Fruit fly (Drosophila melanogaster) whole organism, embryonic: ENCODE results near the gene Ada2a.

Source experiments
- BtbVII ChIP-seq: fragments of 200-800 bp; sonication (Bioruptor generic); optimal IDR thresholded peaks from 3 replicates; lab custom pipeline; 2017; ENCODE audit warnings: missing biosample characterization, mild to moderate bottlenecking, missing genetic modification characterization
- C15 ChIP-seq: fragments of 200-800 bp; sonication (Bioruptor generic); IDR thresholded peaks from 3 replicates; pipeline ENCODE4 v1.3.6; 2022; ENCODE audit warnings: missing biosample characterization, missing genetic modification characterization
- CG10147 ChIP-seq: fragments of 200-800 bp; sonication (Bioruptor generic); optimal IDR thresholded peaks from 2 replicates; lab custom pipeline; 2019; ENCODE audit warnings: missing biosample characterization, mild to moderate bottlenecking, missing genetic modification characterization, moderate library complexity
- CG10366 ChIP-seq: fragments of 200-800 bp; sonication (Bioruptor generic); IDR thresholded peaks from 2 replicates; pipeline ENCODE4 v1.3.6; 2022; ENCODE audit warnings: missing biosample characterization, missing genetic modification characterization
- CG11093 ChIP-seq: fragments of 200-800 bp; sonication (Bioruptor generic); IDR thresholded peaks from 3 replicates; pipeline ENCODE4 v1.3.6; 2022; ENCODE audit warnings: missing biosample characterization, missing genetic modification characterization
- CG12391 ChIP-seq: fragments of 200-800 bp; sonication (Bioruptor generic); optimal IDR thresholded peaks from 3 replicates; lab custom pipeline; 2018; ENCODE audit warnings: missing biosample characterization, mild to moderate bottlenecking, missing genetic modification characterization, moderate library complexity
- CG14014 ChIP-seq: fragments of 200-800 bp; sonication (Bioruptor generic); IDR thresholded peaks from 2 replicates; pipeline ENCODE4 v1.3.6; 2022; ENCODE audit warnings: missing biosample characterization, missing genetic modification characterization
- CG14050 ChIP-seq: fragments of 200-800 bp; sonication (Bioruptor generic); IDR thresholded peaks from 3 replicates; pipeline ENCODE4 v1.3.6; 2022; ENCODE audit warnings: missing biosample characterization, missing genetic modification characterization
- CG15696 ChIP-seq: fragments of 200-800 bp; sonication (Bioruptor generic); optimal IDR thresholded peaks from 2 replicates; lab custom pipeline; 2019; ENCODE audit warnings: missing biosample characterization, mild to moderate bottlenecking, missing genetic modification characterization, moderate library complexity
- CG17912 ChIP-seq: fragments of 200-800 bp; sonication (Bioruptor generic); optimal IDR thresholded peaks from 2 replicates; lab custom pipeline; 2018; ENCODE audit warnings: missing biosample characterization, mild to moderate bottlenecking, missing genetic modification characterization
- CG18599 ChIP-seq: fragments of 200-800 bp; sonication (Bioruptor generic); optimal IDR thresholded peaks from 3 replicates; lab custom pipeline; 2017; ENCODE audit warnings: missing biosample characterization, missing genetic modification characterization, mild to moderate bottlenecking, moderate library complexity, missing genetic modification reagents
- CG2889 ChIP-seq: fragments of 200-800 bp; sonication (Bioruptor generic); IDR thresholded peaks from 3 replicates; pipeline ENCODE4 v1.3.6; 2022; ENCODE audit warnings: missing biosample characterization, missing genetic modification characterization
- CG31388 ChIP-seq: fragments of 200-800 bp; sonication (Bioruptor generic); optimal IDR thresholded peaks from 2 replicates; lab custom pipeline; 2016; ENCODE audit warnings: missing biosample characterization, missing genetic modification characterization
- CG31441 ChIP-seq: fragments of 200-800 bp; sonication (Bioruptor generic); IDR thresholded peaks from 2 replicates; pipeline ENCODE4 v1.3.6; 2022; ENCODE audit warnings: missing biosample characterization, missing genetic modification characterization
- CG34224 ChIP-seq: fragments of 200-800 bp; sonication (Bioruptor generic); IDR thresholded peaks from 3 replicates; pipeline ENCODE4 v1.3.6; 2022; ENCODE audit warnings: missing biosample characterization, missing genetic modification characterization; ENCODE audit not compliant: partially characterized antibody
- CG3995 ChIP-seq: fragments of 200-800 bp; sonication (Bioruptor generic); optimal IDR thresholded peaks from 3 replicates; lab custom pipeline; 2016; ENCODE audit warnings: missing biosample characterization, missing genetic modification characterization
- CG6683 ChIP-seq: fragments of 200-800 bp; sonication (Bioruptor generic); optimal IDR thresholded peaks from 2 replicates; lab custom pipeline; 2017; ENCODE audit warnings: missing biosample characterization, mild to moderate bottlenecking, missing genetic modification characterization, missing genetic modification reagents
- CG7372 ChIP-seq: fragments of 200-800 bp; sonication (Bioruptor generic); IDR thresholded peaks from 2 replicates; pipeline ENCODE4 v1.3.6; 2022; ENCODE audit warnings: missing biosample characterization, missing genetic modification characterization
- CG8281 ChIP-seq: fragments of 200-800 bp; sonication (Bioruptor generic); optimal IDR thresholded peaks from 2 replicates; lab custom pipeline; 2018; ENCODE audit warnings: missing biosample characterization, mild to moderate bottlenecking, missing genetic modification characterization, moderate library complexity
- CG8359 ChIP-seq: fragments of 200-800 bp; sonication (Bioruptor generic); optimal IDR thresholded peaks from 2 replicates; lab custom pipeline; 2017; ENCODE audit warnings: missing biosample characterization, mild to moderate bottlenecking, missing genetic modification characterization, borderline replicate concordance
- CkIIα-i1 ChIP-seq: fragments of 200-800 bp; sonication (Bioruptor generic); IDR thresholded peaks from 2 replicates; pipeline ENCODE4 v1.3.6; 2022; ENCODE audit warnings: missing biosample characterization, missing genetic modification characterization
- D19A ChIP-seq: fragments of 200-800 bp; optimal IDR thresholded peaks from 3 replicates; lab custom pipeline; 2019; ENCODE audit warnings: missing biosample characterization, mild to moderate bottlenecking, missing genetic modification characterization, moderate library complexity
- D19B ChIP-seq: fragments of 200-800 bp; sonication (Bioruptor generic); optimal IDR thresholded peaks from 2 replicates; lab custom pipeline; 2017; ENCODE audit warnings: missing biosample characterization, mild to moderate bottlenecking, missing genetic modification characterization
- Doc3 ChIP-seq: fragments of 200-800 bp; sonication (Bioruptor generic); IDR thresholded peaks from 3 replicates; pipeline ENCODE4 v1.3.6; 2022; ENCODE audit warnings: missing biosample characterization, missing genetic modification characterization; ENCODE audit not compliant: partially characterized antibody
- Gug ChIP-seq: fragments of 200-800 bp; sonication (Bioruptor generic); IDR thresholded peaks from 4 replicates; pipeline ENCODE4 v1.3.6; 2022; ENCODE audit warnings: missing biosample characterization, missing genetic modification characterization
- HmgD ChIP-seq: fragments of 200-800 bp; sonication (Bioruptor generic); optimal IDR thresholded peaks from 3 replicates; lab custom pipeline; 2016; ENCODE audit warnings: missing biosample characterization, missing genetic modification characterization
- Hsf ChIP-seq: fragments of 200-800 bp; sonication (Bioruptor generic); optimal IDR thresholded peaks from 3 replicates; lab custom pipeline; 2016; ENCODE audit warnings: missing biosample characterization, missing genetic modification characterization
- Nf-YB ChIP-seq: fragments of 200-800 bp; sonication (Bioruptor generic); optimal IDR thresholded peaks from 3 replicates; lab custom pipeline; 2019; ENCODE audit warnings: missing biosample characterization, mild to moderate bottlenecking, missing genetic modification characterization, moderate library complexity
- Sox100B ChIP-seq: fragments of 200-800 bp; sonication (Bioruptor generic); optimal IDR thresholded peaks from 3 replicates; lab custom pipeline; 2018; ENCODE audit warnings: missing biosample characterization, mild to moderate bottlenecking, missing genetic modification characterization
- Tbp ChIP-seq: fragments of >200 bp; optimal IDR thresholded peaks from 2 replicates; lab custom pipeline; 2018; ENCODE audit warnings: missing biosample characterization, missing genetic modification characterization
- aop ChIP-seq: fragments of 200-800 bp; sonication (Bioruptor generic); IDR thresholded peaks from 2 replicates; pipeline ENCODE4 v1.3.6; 2022; ENCODE audit warnings: missing biosample characterization, missing genetic modification characterization
- chinmo ChIP-seq: fragments of 200-800 bp; sonication (Bioruptor generic); IDR thresholded peaks from 4 replicates; pipeline ENCODE4 v1.3.6; 2022; ENCODE audit warnings: missing biosample characterization, missing genetic modification characterization; ENCODE audit not compliant: partially characterized antibody
- crol ChIP-seq: fragments of 200-800 bp; sonication (Bioruptor generic); IDR thresholded peaks from 2 replicates; pipeline ENCODE4 v1.3.6; 2022; ENCODE audit warnings: missing biosample characterization, missing genetic modification characterization
- cwo ChIP-seq: fragments of 200-800 bp; sonication (Bioruptor generic); optimal IDR thresholded peaks from 3 replicates; lab custom pipeline; 2017; ENCODE audit warnings: missing biosample characterization, missing genetic modification characterization, mild to moderate bottlenecking, moderate library complexity, missing genetic modification reagents
- fu2 ChIP-seq: fragments of 200-800 bp; sonication (Bioruptor generic); optimal IDR thresholded peaks from 2 replicates; lab custom pipeline; 2016; ENCODE audit warnings: missing biosample characterization, missing genetic modification characterization
- hbn ChIP-seq: fragments of 200-800 bp; sonication (Bioruptor generic); IDR thresholded peaks from 2 replicates; pipeline ENCODE4 v1.3.6; 2022; ENCODE audit warnings: missing biosample characterization, missing genetic modification characterization; ENCODE audit not compliant: partially characterized antibody
- inv ChIP-seq: fragments of 200-800 bp; sonication (Bioruptor generic); IDR thresholded peaks from 2 replicates; pipeline ENCODE4 v1.3.6; 2022; ENCODE audit warnings: missing biosample characterization, missing genetic modification characterization; ENCODE audit not compliant: partially characterized antibody
- lola ChIP-seq, 3 experiments: fragments of >200 bp in 2 of 3; fragments of 200-800 bp in 1 of 3; sonication (Bioruptor generic) in 1 of 3; optimal IDR thresholded peaks; 2 replicates each; lab custom pipeline; 2017 to 2019; ENCODE audit warnings: missing biosample characterization in 3 of 3, missing genetic modification characterization in 3 of 3, mild to moderate bottlenecking in 1 of 3, moderate library complexity in 1 of 3
- nerfin-1 ChIP-seq: fragments of 200-800 bp; sonication (Bioruptor generic); optimal IDR thresholded peaks from 3 replicates; lab custom pipeline; 2019; ENCODE audit warnings: missing biosample characterization, mild to moderate bottlenecking, missing genetic modification characterization, moderate library complexity
- pan ChIP-seq, 4 experiments: fragments of >200 bp in 3 of 4; fragments of 200-800 bp in 1 of 4; sonication (Bioruptor generic) in 1 of 4; optimal IDR thresholded peaks in 3 of 4; IDR thresholded peaks in 1 of 4; 2 replicates each; pipeline versions ENCODE4 v1.3.6 to Lab custom; 2017 to 2022; ENCODE audit warnings: missing biosample characterization in 2 of 4, missing genetic modification characterization in 2 of 4, mixed read lengths in 1 of 4
- pzg ChIP-seq: fragments of 200-800 bp; sonication (Bioruptor generic); optimal IDR thresholded peaks from 3 replicates; lab custom pipeline; 2018; ENCODE audit warnings: missing biosample characterization, mild to moderate bottlenecking, missing genetic modification characterization, moderate library complexity
- rib ChIP-seq: fragments of 200-800 bp; sonication (Bioruptor generic); IDR thresholded peaks from 2 replicates; pipeline ENCODE4 v1.3.6; 2022; ENCODE audit warnings: missing biosample characterization, missing genetic modification characterization
- sc ChIP-seq, 3 experiments: fragments of >200 bp in 2 of 3; fragments of 200-800 bp in 1 of 3; sonication (Bioruptor generic) in 1 of 3; optimal IDR thresholded peaks; 2 replicates in 2 of 3; 3 replicates in 1 of 3; lab custom pipeline; 2017; ENCODE audit warnings: mild to moderate bottlenecking in 1 of 3, missing biosample characterization in 1 of 3, missing genetic modification characterization in 1 of 3, missing genetic modification reagents in 1 of 3
- sens-2 ChIP-seq: fragments of 200-800 bp; sonication (Bioruptor generic); IDR thresholded peaks from 2 replicates; pipeline ENCODE4 v1.3.6; 2022; ENCODE audit warnings: missing biosample characterization, missing genetic modification characterization
- shn ChIP-seq: fragments of 200-800 bp; sonication (Bioruptor generic); optimal IDR thresholded peaks from 3 replicates; lab custom pipeline; 2016; ENCODE audit warnings: missing biosample characterization, missing genetic modification characterization
- slbo ChIP-seq: fragments of 200-800 bp; sonication (Bioruptor generic); IDR thresholded peaks from 2 replicates; pipeline ENCODE4 v1.3.6; 2022; ENCODE audit warnings: missing biosample characterization, missing genetic modification characterization
- ssp ChIP-seq: fragments of 200-800 bp; sonication (Bioruptor generic); IDR thresholded peaks from 2 replicates; pipeline ENCODE4 v1.3.6; 2022; ENCODE audit warnings: missing biosample characterization, missing genetic modification characterization
- sug ChIP-seq: fragments of 200-800 bp; optimal IDR thresholded peaks from 2 replicates; lab custom pipeline; 2019; ENCODE audit warnings: missing biosample characterization, mild to moderate bottlenecking, missing genetic modification characterization, moderate library complexity
- ttk ChIP-seq: fragments of 200-800 bp; sonication (Bioruptor generic); IDR thresholded peaks from 2 replicates; pipeline ENCODE4 v2.1.2; 2022; ENCODE audit warnings: missing biosample characterization, missing genetic modification characterization
- wdn ChIP-seq: fragments of 200-800 bp; sonication (Bioruptor generic); IDR thresholded peaks from 2 replicates; pipeline ENCODE4 v1.3.6; 2022; ENCODE audit warnings: missing biosample characterization, missing genetic modification characterization

Gene Ada2a

DNA sequence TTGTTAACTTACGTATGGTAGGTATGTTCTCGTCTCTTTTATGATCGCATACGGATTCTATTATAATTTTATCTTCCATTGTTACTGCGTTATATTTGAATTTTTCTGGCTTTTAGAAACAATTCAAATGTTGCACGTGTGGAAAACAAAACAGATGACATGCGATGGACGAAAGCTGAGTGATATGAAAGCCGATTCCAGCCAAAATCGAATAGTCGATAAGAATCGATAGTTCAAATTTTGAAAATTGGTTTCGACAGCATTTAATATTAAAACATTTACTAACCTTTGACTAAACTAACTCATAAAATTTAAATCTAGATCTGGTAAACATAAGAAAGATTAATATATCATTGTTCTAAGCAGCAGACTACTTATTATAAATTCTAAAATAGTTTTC, 46.3 kb upstream of the Ada2a start, which contains the start of gene Polr1E (continued):
- TF ChIP-seq CG14014 (GFP tag; lab: Robert Waterston, UW) = no peak
- TF ChIP-seq rib (GFP tag; lab: Robert Waterston, UW) = no peak
- TF ChIP-seq sens-2 (GFP tag; lab: Robert Waterston, UW) = no peak
- TF ChIP-seq C15 = no peak
- TF ChIP-seq CG7372 (GFP tag; lab: Robert Waterston, UW) = no peak
- TF ChIP-seq shn (GFP tag; lab: Kevin White, UChicago) = no peak
- TF ChIP-seq inv (GFP tag; lab: Robert Waterston, UW) = peak; percentile 57
- TF ChIP-seq crol (GFP tag; lab: Robert Waterston, UW) = no peak
- no peak for TF ChIP-seq nerfin-1 (tag; lab: Kevin White, UChicago)
- TF ChIP-seq D19B = no peak
- peak; percentile 43 for TF ChIP-seq sug (tag; lab: Kevin White, UChicago)
- TF ChIP-seq CG12391 (tag; lab: Kevin White, UChicago) = peak; percentile 18
- TF ChIP-seq CG31441 (GFP tag; lab: Robert Waterston, UW) = no peak
- TF ChIP-seq BtbVII (GFP tag; lab: Kevin White, UChicago) = no peak
- TF ChIP-seq CG8281 (tag; lab: Kevin White, UChicago) = no peak
- TF ChIP-seq Tbp = no peak
- peak; percentile 57 for TF ChIP-seq hbn (GFP tag; lab: Robert Waterston, UW)
- TF ChIP-seq aop (GFP tag; lab: Robert Waterston, UW) = no peak
- TF ChIP-seq D19A = no peak
- no peak for TF ChIP-seq CG11093
- TF ChIP-seq fu2 (GFP tag; lab: Kevin White, UChicago) = no peak
- no peak for TF ChIP-seq Nf-YB
- TF ChIP-seq CG2889 (GFP tag; lab: Robert Waterston, UW) = no peak
- TF ChIP-seq cwo (GFP tag; lab: Kevin White, UChicago) = peak; percentile 98
- peak; percentile 9 for TF ChIP-seq CG10147 (GFP tag; lab: Kevin White, UChicago)
- peak; percentile 87 for TF ChIP-seq pzg (GFP tag; lab: Kevin White, UChicago)
- no peak for TF ChIP-seq CG14050 (GFP tag; lab: Robert Waterston, UW)
- TF ChIP-seq sc (optimal IDR thresholded peaks at IDR 0.05; lab: Kevin White, UChicago) = no peak
- TF ChIP-seq sc (GFP tag; optimal IDR thresholded peaks at IDR 0.05; lab: Kevin White, UChicago) = no peak
- no peak for TF ChIP-seq Gug
- no peak for TF ChIP-seq Sox100B (GFP tag; lab: Kevin White, UChicago)
- no peak for TF ChIP-seq ssp
- no peak for TF ChIP-seq CG10366 (GFP tag; lab: Robert Waterston, UW)
- TF ChIP-seq CG8359 (GFP tag; lab: Kevin White, UChicago) = no peak
- TF ChIP-seq pan (optimal IDR thresholded peaks at IDR 0.05; lab: Kevin White, UChicago) = no peak
- TF ChIP-seq pan (GFP tag; optimal IDR thresholded peaks at IDR 0.05 in 1 of 2, IDR thresholded peaks at IDR 0.05 in 1 of 2) = no peak
- no peak for TF ChIP-seq slbo (GFP tag; lab: Robert Waterston, UW)
- no peak for TF ChIP-seq CG15696 (tag; lab: Kevin White, UChicago)
- TF ChIP-seq CG34224 = peak; percentile 56; the same call in 2 of the 3 replicates
- no peak for TF ChIP-seq CG6683
- no peak for TF ChIP-seq CG3995 (GFP tag; lab: Kevin White, UChicago)
- TF ChIP-seq Hsf (GFP tag; lab: Kevin White, UChicago) = no peak
- TF ChIP-seq Doc3 (GFP tag; lab: Robert Waterston, UW) = peak; percentile 58; the same call in 2 of the 3 replicates
- TF ChIP-seq CG31388 (GFP tag; lab: Kevin White, UChicago) = no peak
- TF ChIP-seq ttk (GFP tag; lab: Robert Waterston, UW) = no peak
- peak; percentile 36 for TF ChIP-seq HmgD (GFP tag; lab: Kevin White, UChicago)
- TF ChIP-seq CkIIα-i1 (GFP tag; lab: Robert Waterston, UW) = no peak
- TF ChIP-seq CG18599 = no peak
- no peak for TF ChIP-seq CG17912 (GFP tag; lab: Kevin White, UChicago)
- no peak for TF ChIP-seq chinmo
- TF ChIP-seq lola (GFP tag; optimal IDR thresholded peaks at IDR 0.05; lab: Kevin White, UChicago) = no peak
- no peak for TF ChIP-seq wdn (GFP tag; lab: Robert Waterston, UW)
